Fruit fly (Drosophila melanogaster) whole organism, wandering third instar larva: ENCODE results near the gene lva.
A peak's percentile ranks its signal among the peaks of the same experiment; 100 is the strongest.

Experiments used
- Hnf4 ChIP-seq: fragments of 200-800 bp; sonication (Bioruptor generic); optimal IDR thresholded peaks from 2 replicates; lab custom pipeline; 2016; ENCODE audit warnings: missing biosample characterization, mild to moderate bottlenecking, missing genetic modification characterization
- foxo ChIP-seq, 2 experiments: fragments of 200-800 bp; sonication (Bioruptor generic); optimal IDR thresholded peaks; 2 replicates in 1 of 2; 3 replicates in 1 of 2; lab custom pipeline; 2016 to 2017; ENCODE audit warnings: missing biosample characterization in 2 of 2, missing genetic modification characterization in 2 of 2

Gene lva

dm6 chrX:3928520-3928919, 36.6 kb downstream of the lva start:
- no peak for TF ChIP-seq Hnf4 (GFP tag; lab: Kevin White, UChicago)
- peak in 1 of 2 experiments; percentile 8 for TF ChIP-seq foxo (GFP tag; optimal IDR thresholded peaks at IDR 0.05; lab: Kevin White, UChicago)
